Worm (Caenorhabditis elegans) whole organism, late embryonic: ENCODE results near the gene pigw-1.

ENCODE experiments used
- K09A11.1 ChIP-seq: sonication (generic microtip); optimal IDR thresholded peaks from 2 replicates; lab custom pipeline; 2017; ENCODE audit warnings: antibody characterized with exemption, mild to moderate bottlenecking, missing genetic modification characterization, missing compliant biosample characterization; ENCODE audit not compliant: insufficient read depth
- ama-1 ChIP-seq: fragments of 150-350 bp; optimal IDR thresholded peaks from 2 replicates; lab custom pipeline; 2014
- ceh-34 ChIP-seq: sonication (generic microtip); optimal IDR thresholded peaks from 2 replicates; lab custom pipeline; 2016; ENCODE audit warnings: mild to moderate bottlenecking, missing genetic modification characterization, missing compliant biosample characterization
- elt-2 ChIP-seq: sonication (generic microtip); optimal IDR thresholded peaks from 2 replicates; lab custom pipeline; 2016; ENCODE audit warnings: missing genetic modification reagents, missing genetic modification characterization, missing compliant biosample characterization
- hlh-30 ChIP-seq: sonication (generic microtip); optimal IDR thresholded peaks from 2 replicates; lab custom pipeline; 2017; ENCODE audit warnings: antibody characterized with exemption, missing genetic modification characterization, missing compliant biosample characterization; ENCODE audit not compliant: insufficient read depth
- lin-11 ChIP-seq: fragments of 200-800 bp; sonication (Bioruptor generic); optimal IDR thresholded peaks from 2 replicates; lab custom pipeline; 2018; ENCODE audit warnings: mild to moderate bottlenecking, missing genetic modification characterization, missing compliant biosample characterization
- madf-2 ChIP-seq: sonication (generic microtip); optimal IDR thresholded peaks from 2 replicates; lab custom pipeline; 2017; ENCODE audit warnings: missing genetic modification characterization, missing compliant biosample characterization
- mec-3 ChIP-seq: sonication (generic microtip); optimal IDR thresholded peaks from 2 replicates; lab custom pipeline; 2016; ENCODE audit warnings: borderline replicate concordance, missing genetic modification characterization, missing compliant biosample characterization
- nfya-1 ChIP-seq: sonication (generic microtip); optimal IDR thresholded peaks from 2 replicates; lab custom pipeline; 2017; ENCODE audit warnings: missing genetic modification characterization, mild to moderate bottlenecking, missing compliant biosample characterization, antibody characterized with exemption, moderate library complexity
- pqm-1 ChIP-seq: sonication (generic microtip); optimal IDR thresholded peaks from 2 replicates; lab custom pipeline; 2016; ENCODE audit warnings: missing genetic modification characterization, missing compliant biosample characterization
- unc-86 ChIP-seq: sonication (generic microtip); optimal IDR thresholded peaks from 2 replicates; lab custom pipeline; 2016; ENCODE audit warnings: missing genetic modification characterization, missing compliant biosample characterization

DNA sequence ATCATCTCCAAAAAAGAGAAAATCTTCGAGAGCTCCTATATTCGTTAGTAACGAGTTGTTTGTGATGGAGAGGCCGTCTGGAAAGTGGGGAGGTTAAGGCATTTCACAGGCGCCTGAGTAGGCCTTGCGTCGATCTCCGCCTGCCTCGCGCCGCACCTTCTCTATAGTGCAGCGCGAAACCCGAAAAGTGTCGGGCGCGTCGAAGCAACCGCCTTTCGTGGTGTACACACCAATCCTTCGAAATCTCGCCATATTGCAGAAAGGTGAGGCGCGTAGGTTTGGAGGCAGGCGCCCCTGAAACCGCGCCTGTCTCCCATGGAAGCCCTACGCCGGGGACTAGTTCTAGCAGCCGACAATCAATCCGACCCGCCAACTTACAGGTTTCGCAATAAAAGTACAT is 45.1 kb upstream of the pigw-1 start:
- no peak for TF ChIP-seq K09A11.1 (tag; lab: Kevin White, UChicago)
- no peak for TF ChIP-seq unc-86 (tag; lab: Kevin White, UChicago)
- TF ChIP-seq ama-1, result no peak
- no peak for TF ChIP-seq hlh-30 (tag; lab: Kevin White, UChicago)
- no peak for TF ChIP-seq mec-3 (tag; lab: Kevin White, UChicago)
- no peak for TF ChIP-seq nfya-1 (tag; lab: Kevin White, UChicago)
- no peak for TF ChIP-seq lin-11 (tag; lab: Kevin White, UChicago)
- TF ChIP-seq ceh-34 (tag; lab: Kevin White, UChicago), result no peak
- no peak for TF ChIP-seq madf-2
- no peak for TF ChIP-seq pqm-1 (tag; lab: Kevin White, UChicago)
- TF ChIP-seq elt-2 (tag; lab: Kevin White, UChicago), result no peak
